Fruit fly (Drosophila melanogaster) whole organism, pupa: ENCODE results near the gene CG43407.

ENCODE experiments used
- CG10348 ChIP-seq: fragments of 200-800 bp; sonication (Bioruptor generic); IDR thresholded peaks from 2 replicates; pipeline ENCODE4 v1.3.6; 2022; ENCODE audit warnings: missing biosample characterization, missing genetic modification characterization
- CG12605 ChIP-seq: fragments of 200-800 bp; sonication (Bioruptor generic); IDR thresholded peaks from 2 replicates; pipeline ENCODE4 v1.3.6; 2022; ENCODE audit warnings: missing biosample characterization, missing genetic modification characterization
- CG13204 ChIP-seq: fragments of 200-800 bp; sonication (Bioruptor generic); optimal IDR thresholded peaks from 2 replicates; lab custom pipeline; 2018; ENCODE audit warnings: missing biosample characterization, mild to moderate bottlenecking, missing genetic modification characterization, moderate library complexity
- CG14655 ChIP-seq: fragments of 200-800 bp; sonication (Bioruptor generic); optimal IDR thresholded peaks from 3 replicates; lab custom pipeline; 2017; ENCODE audit warnings: mild to moderate bottlenecking, missing biosample characterization, missing genetic modification reagents, missing genetic modification characterization
- CG15710 ChIP-seq: fragments of 200-800 bp; sonication (Bioruptor generic); optimal IDR thresholded peaks from 2 replicates; lab custom pipeline; 2018; ENCODE audit warnings: missing biosample characterization, mild to moderate bottlenecking, missing genetic modification characterization, moderate library complexity
- CG17806 ChIP-seq: fragments of 200-800 bp; sonication (Bioruptor generic); optimal IDR thresholded peaks from 2 replicates; lab custom pipeline; 2018; ENCODE audit warnings: missing biosample characterization, mild to moderate bottlenecking, missing genetic modification characterization, moderate library complexity
- CG32121 ChIP-seq: fragments of 200-800 bp; sonication (Bioruptor generic); IDR thresholded peaks from 2 replicates; pipeline ENCODE4 v1.3.6; 2022; ENCODE audit warnings: missing biosample characterization, missing genetic modification characterization
- CG34367 ChIP-seq: fragments of 200-800 bp; sonication (Bioruptor generic); optimal IDR thresholded peaks from 2 replicates; lab custom pipeline; 2018; ENCODE audit warnings: missing biosample characterization, mild to moderate bottlenecking, missing genetic modification characterization
- CG4496 ChIP-seq: fragments of 200-800 bp; sonication (Bioruptor generic); IDR thresholded peaks from 3 replicates; pipeline ENCODE4 v1.3.6; 2022; ENCODE audit warnings: missing biosample characterization, missing genetic modification characterization
- CG8159 ChIP-seq: fragments of 200-800 bp; sonication (Bioruptor generic); optimal IDR thresholded peaks from 3 replicates; lab custom pipeline; 2018; ENCODE audit warnings: missing biosample characterization, mild to moderate bottlenecking, missing genetic modification characterization, moderate library complexity
- CG8301 ChIP-seq: fragments of 200-800 bp; sonication (Bioruptor generic); optimal IDR thresholded peaks from 2 replicates; lab custom pipeline; 2018; ENCODE audit warnings: missing biosample characterization, mild to moderate bottlenecking, missing genetic modification characterization
- CG9948 ChIP-seq: fragments of 200-800 bp; sonication (Bioruptor generic); optimal IDR thresholded peaks from 2 replicates; lab custom pipeline; 2018; ENCODE audit warnings: missing biosample characterization, mild to moderate bottlenecking, missing genetic modification characterization, moderate library complexity
- D1 ChIP-seq: fragments of 200-800 bp; sonication (Bioruptor generic); optimal IDR thresholded peaks from 2 replicates; lab custom pipeline; 2018; ENCODE audit warnings: missing biosample characterization, mild to moderate bottlenecking, missing genetic modification characterization, moderate library complexity
- EcR ChIP-seq: fragments of 200-800 bp; sonication (Bioruptor generic); optimal IDR thresholded peaks from 3 replicates; lab custom pipeline; 2019; ENCODE audit warnings: missing biosample characterization, missing genetic modification characterization, mild to moderate bottlenecking, moderate library complexity, missing genetic modification reagents
- Ets98B ChIP-seq: fragments of 200-800 bp; sonication (Bioruptor generic); IDR thresholded peaks from 2 replicates; pipeline ENCODE4 v1.3.6; 2022; ENCODE audit warnings: missing biosample characterization, missing genetic modification characterization
- Pif1A ChIP-seq: fragments of 200-800 bp; sonication (Bioruptor generic); optimal IDR thresholded peaks from 3 replicates; lab custom pipeline; 2016; ENCODE audit warnings: missing biosample characterization, missing genetic modification characterization
- Pif1B ChIP-seq: fragments of 200-800 bp; sonication (Bioruptor generic); optimal IDR thresholded peaks from 3 replicates; lab custom pipeline; 2016; ENCODE audit warnings: missing biosample characterization, missing genetic modification characterization
- Snoo ChIP-seq: fragments of 200-800 bp; sonication (Bioruptor generic); optimal IDR thresholded peaks from 3 replicates; lab custom pipeline; 2017; ENCODE audit warnings: missing biosample characterization, mild to moderate bottlenecking, missing genetic modification characterization, inconsistent platforms
- fd96Ca ChIP-seq: fragments of 200-800 bp; sonication (Bioruptor generic); IDR thresholded peaks from 3 replicates; pipeline ENCODE4 v1.3.6; 2022; ENCODE audit warnings: missing biosample characterization, missing genetic modification characterization
- gl ChIP-seq: fragments of 200-800 bp; sonication (Bioruptor generic); optimal IDR thresholded peaks from 2 replicates; lab custom pipeline; 2018; ENCODE audit warnings: missing biosample characterization, mild to moderate bottlenecking, missing genetic modification characterization
- rn ChIP-seq: fragments of 200-800 bp; sonication (Bioruptor generic); IDR thresholded peaks from 2 replicates; pipeline ENCODE4 v1.3.6; 2022; ENCODE audit warnings: missing biosample characterization, missing genetic modification characterization

Gene CG43407

DNA sequence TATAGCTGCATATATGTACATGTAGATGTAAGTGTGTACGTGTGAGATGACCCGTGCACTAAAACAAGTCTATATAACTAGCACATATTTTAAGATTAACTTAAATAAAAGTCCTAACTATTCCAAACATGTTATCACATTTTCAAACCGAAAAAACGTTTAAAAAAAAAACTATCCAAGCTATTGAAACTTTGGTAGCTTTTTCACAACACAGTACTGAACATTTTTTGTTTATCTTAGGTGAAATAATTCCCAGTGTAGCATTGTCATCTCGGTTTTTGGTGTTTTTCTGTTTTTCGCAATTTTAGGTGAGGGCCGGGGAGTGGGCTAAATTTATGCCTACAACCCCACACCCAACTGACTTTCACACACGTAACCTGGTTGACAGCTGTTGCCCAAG, 26.0 kb downstream of the CG43407 start:
- TF ChIP-seq CG15710 (tag; lab: Kevin White, UChicago) (no peak), fd96Ca (GFP tag; lab: Robert Waterston, UW) (no peak), CG8159 (tag; lab: Kevin White, UChicago) (no peak), CG17806 (no peak), CG8301 (tag; lab: Kevin White, UChicago) (no peak), Snoo (tag; lab: Kevin White, UChicago) (no peak), Pif1B (no peak), Pif1A (GFP tag; lab: Kevin White, UChicago) (no peak), rn (GFP tag; lab: Robert Waterston, UW) (no peak), CG13204 (GFP tag; lab: Kevin White, UChicago) (no peak), CG32121 (GFP tag; lab: Robert Waterston, UW) (no peak), gl (tag; lab: Kevin White, UChicago) (no peak), EcR (GFP tag; lab: Kevin White, UChicago) (no peak), Ets98B (GFP tag; lab: Robert Waterston, UW) (no peak), CG4496 (GFP tag; lab: Robert Waterston, UW) (no peak), CG10348 (GFP tag; lab: Robert Waterston, UW) (no peak), CG14655 (GFP tag; lab: Kevin White, UChicago) (no peak), D1 (tag; lab: Kevin White, UChicago) (no peak), CG12605 (GFP tag; lab: Robert Waterston, UW) (no peak), CG9948 (no peak)

dm6 chr3L:19024800-19025199, 28.4 kb downstream of the CG43407 start:
- TF ChIP-seq gl (tag; lab: Kevin White, UChicago) (no peak), EcR (GFP tag; lab: Kevin White, UChicago) (no peak), CG32121 (GFP tag; lab: Robert Waterston, UW) (no peak), CG14655 (GFP tag; lab: Kevin White, UChicago) (peak; percentile 23), CG8301 (tag; lab: Kevin White, UChicago) (peak; percentile 15), CG12605 (GFP tag; lab: Robert Waterston, UW) (0 out of 2 replicates have a peak, but pooled peaks have one; percentile 15), D1 (tag; lab: Kevin White, UChicago) (no peak), Ets98B (GFP tag; lab: Robert Waterston, UW) (no peak), CG4496 (GFP tag; lab: Robert Waterston, UW) (peak; percentile 56; the same call in 1 of the 3 replicates), CG17806 (peak; percentile 50), CG15710 (tag; lab: Kevin White, UChicago) (peak; percentile 48), CG13204 (GFP tag; lab: Kevin White, UChicago) (no peak), rn (GFP tag; lab: Robert Waterston, UW) (no peak), CG34367 (tag; lab: Kevin White, UChicago) (no peak), fd96Ca (GFP tag; lab: Robert Waterston, UW) (0 out of 3 replicates have a peak, but pooled peaks have one; percentile 19), CG9948 (peak; percentile 51), CG8159 (tag; lab: Kevin White, UChicago) (no peak), CG10348 (GFP tag; lab: Robert Waterston, UW) (no peak), Pif1B (peak; percentile 7), Snoo (tag; lab: Kevin White, UChicago) (peak; percentile 59), Pif1A (GFP tag; lab: Kevin White, UChicago) (peak; percentile 59)

DNA sequence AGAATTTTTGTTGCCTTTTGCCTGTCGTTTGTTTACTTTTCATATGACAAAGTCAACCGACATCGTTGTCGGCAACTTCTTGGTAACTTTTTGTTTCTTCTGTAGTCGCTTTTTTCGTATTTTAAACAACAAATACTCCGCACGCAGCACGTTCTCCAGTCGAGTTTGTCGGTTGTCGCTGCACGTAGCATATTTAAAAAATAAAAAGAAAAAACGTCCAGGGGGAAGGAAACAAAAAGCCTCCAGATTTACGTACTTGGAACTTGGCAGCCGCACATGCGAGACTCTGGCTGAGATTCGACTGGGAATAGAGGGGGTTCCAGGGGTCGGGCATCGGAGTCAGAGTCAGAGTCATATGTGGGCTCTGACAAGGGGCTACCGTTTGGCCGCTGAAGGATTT, 31.5 kb downstream of the CG43407 start:
- TF ChIP-seq D1 (tag; lab: Kevin White, UChicago) (no peak), CG15710 (tag; lab: Kevin White, UChicago) (no peak), Pif1A (GFP tag; lab: Kevin White, UChicago) (no peak), CG10348 (GFP tag; lab: Robert Waterston, UW) (no peak), fd96Ca (GFP tag; lab: Robert Waterston, UW) (no peak), EcR (GFP tag; lab: Kevin White, UChicago) (peak; percentile 37), CG12605 (GFP tag; lab: Robert Waterston, UW) (0 out of 2 replicates have a peak, but pooled peaks have one; percentile 27), CG8301 (tag; lab: Kevin White, UChicago) (no peak), CG13204 (GFP tag; lab: Kevin White, UChicago) (peak; percentile 58), Pif1B (peak; percentile 27), CG32121 (GFP tag; lab: Robert Waterston, UW) (no peak)

DNA sequence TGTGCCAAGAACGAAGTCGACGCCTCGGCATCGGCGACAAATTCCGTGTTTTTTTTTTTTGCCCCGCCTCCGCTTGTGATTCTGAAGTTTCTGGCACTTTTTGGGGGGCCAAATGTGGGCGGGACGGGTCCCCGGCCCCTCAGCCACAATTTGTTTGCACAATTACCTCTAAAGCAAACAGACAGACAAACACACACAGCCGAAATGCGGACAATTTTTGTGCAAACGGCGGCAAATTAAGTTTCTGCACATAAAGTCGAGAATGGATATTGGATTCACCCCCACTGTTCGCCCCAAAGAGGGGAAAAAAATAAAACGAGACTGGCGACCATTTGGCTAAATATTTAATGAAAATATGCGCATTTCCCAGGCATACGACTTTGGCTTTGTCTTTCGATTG, 32.7 kb downstream of the CG43407 start:
- TF ChIP-seq CG4496 (GFP tag; lab: Robert Waterston, UW) (peak; percentile 34; the same call in 2 of the 3 replicates), Ets98B (GFP tag; lab: Robert Waterston, UW) (no peak), CG34367 (tag; lab: Kevin White, UChicago) (no peak), CG32121 (GFP tag; lab: Robert Waterston, UW) (0 out of 2 replicates have a peak, but pooled peaks have one; percentile 34), CG17806 (no peak), CG12605 (GFP tag; lab: Robert Waterston, UW) (no peak), CG8159 (tag; lab: Kevin White, UChicago) (no peak), fd96Ca (GFP tag; lab: Robert Waterston, UW) (0 out of 3 replicates have a peak, but pooled peaks have one; percentile 21), CG13204 (GFP tag; lab: Kevin White, UChicago) (no peak), rn (GFP tag; lab: Robert Waterston, UW) (no peak), gl (tag; lab: Kevin White, UChicago) (no peak)

- peak; percentile 49 for TF ChIP-seq CG32121 (GFP tag; lab: Robert Waterston, UW)
- 0 out of 3 replicates have a peak, but pooled peaks have one; percentile 19 for TF ChIP-seq CG4496 (GFP tag; lab: Robert Waterston, UW)
- no peak for TF ChIP-seq Ets98B (GFP tag; lab: Robert Waterston, UW)
Observed at dm6 chr3L:19019308-19019749, 33.9 kb downstream of the CG43407 start.
